Fruit fly (Drosophila melanogaster): ENCODE data around the gene Dpck.

The Dpck gene

DNA sequence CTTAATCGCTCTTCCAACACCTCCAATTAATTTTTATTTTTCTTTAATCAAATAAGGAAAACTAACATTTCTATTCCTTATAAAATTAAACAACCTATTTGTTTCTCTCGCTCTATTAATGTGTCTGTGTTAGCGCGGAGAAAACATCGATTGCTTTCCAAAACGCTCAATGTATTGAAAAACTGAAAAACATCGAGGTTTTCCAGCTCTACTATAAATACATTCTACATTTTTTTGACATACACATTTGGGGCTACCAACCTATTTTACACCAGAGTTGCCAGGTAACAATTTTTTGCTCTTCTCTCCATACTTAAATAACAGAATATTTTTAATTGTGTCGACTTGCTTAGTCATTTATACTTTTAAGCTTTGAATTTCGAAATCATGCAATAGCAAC lies 9.9 kb downstream of the Dpck start:
- TF ChIP-seq N (GFP tag; optimal IDR thresholded peaks at IDR 0.05) = no peak
- no peak for TF ChIP-seq HLH106 (tag; optimal IDR thresholded peaks at IDR 0.05)
- TF ChIP-seq Mio (GFP tag; optimal IDR thresholded peaks at IDR 0.05) = no peak
- no peak for TF ChIP-seq jim (GFP tag; optimal IDR thresholded peaks at IDR 0.05)
- TF ChIP-seq Abd-B (GFP tag; optimal IDR thresholded peaks at IDR 0.05) = no peak
- TF ChIP-seq Hnf4 (GFP tag; optimal IDR thresholded peaks at IDR 0.05) = no peak
- TF ChIP-seq Myc (optimal IDR thresholded peaks at IDR 0.05) = no peak
- TF ChIP-seq Dfd (GFP tag; optimal IDR thresholded peaks at IDR 0.05) = no peak
- no peak for TF ChIP-seq psq (GFP tag; optimal IDR thresholded peaks at IDR 0.05)
- no peak for TF ChIP-seq br (GFP tag; optimal IDR thresholded peaks at IDR 0.05)
- no peak for TF ChIP-seq OdsH (GFP tag; optimal IDR thresholded peaks at IDR 0.05)
- TF ChIP-seq Vsx2 (GFP tag; optimal IDR thresholded peaks at IDR 0.05; ENCODE audit: partially characterized antibody) = no peak
- TF ChIP-seq CG9705 (GFP tag; optimal IDR thresholded peaks at IDR 0.05) = no peak
- TF ChIP-seq CG32264 (GFP tag; optimal IDR thresholded peaks at IDR 0.05) = no peak
- no peak for TF ChIP-seq rgr (GFP tag; optimal IDR thresholded peaks at IDR 0.05)
- TF ChIP-seq lola (GFP tag; optimal IDR thresholded peaks at IDR 0.05) = no peak
- TF ChIP-seq Sp1 (GFP tag; optimal IDR thresholded peaks at IDR 0.05) = no peak
- TF ChIP-seq dl (GFP tag; optimal IDR thresholded peaks at IDR 0.05; ENCODE audit: insufficient read depth in 1 of 2, partially characterized antibody in 2 of 2) = no peak
- TF ChIP-seq fru (GFP tag; optimal IDR thresholded peaks at IDR 0.05) = no peak
- no peak for TF ChIP-seq woc (GFP tag; optimal IDR thresholded peaks at IDR 0.05)

DNA sequence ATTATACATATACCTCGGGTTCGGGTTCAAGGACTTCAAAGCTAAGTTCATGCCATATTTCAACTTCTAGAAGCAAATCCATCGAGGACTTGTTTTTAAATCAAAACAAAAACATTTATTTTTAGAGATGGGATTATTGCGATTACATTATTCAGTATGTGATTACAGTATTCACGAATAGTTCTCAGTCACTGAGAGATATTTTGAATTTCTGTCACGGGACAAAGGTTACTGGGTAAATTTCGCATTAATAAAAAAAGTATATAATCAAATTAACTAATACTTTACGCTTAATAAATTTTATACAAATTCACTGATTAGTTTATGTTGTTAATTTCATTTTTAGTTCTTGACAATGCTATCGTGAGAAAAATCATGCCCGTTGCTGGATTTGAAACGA lies 11.6 kb downstream of the Dpck start:
- TF ChIP-seq psq (GFP tag; optimal IDR thresholded peaks at IDR 0.05) = no peak
- TF ChIP-seq ey (GFP tag; optimal IDR thresholded peaks at IDR 0.05) = peak; percentile 9
- no peak for TF ChIP-seq pan (optimal IDR thresholded peaks at IDR 0.05)
- no peak for TF ChIP-seq Mio (GFP tag; optimal IDR thresholded peaks at IDR 0.05)
- no peak for TF ChIP-seq h (GFP tag; optimal IDR thresholded peaks at IDR 0.05)
- peak; percentile 46 for TF ChIP-seq HLH106 (tag; optimal IDR thresholded peaks at IDR 0.05)
- TF ChIP-seq sv (GFP tag; optimal IDR thresholded peaks at IDR 0.05) = no peak
- no peak for TF ChIP-seq dsf (GFP tag; optimal IDR thresholded peaks at IDR 0.05; ENCODE audit: borderline replicate concordance)
- peak in 1 of 2 experiments; percentile 18 for TF ChIP-seq foxo (GFP tag; optimal IDR thresholded peaks at IDR 0.05)
- TF ChIP-seq Hnf4 (GFP tag; optimal IDR thresholded peaks at IDR 0.05) = no peak
- peak; percentile 11 for TF ChIP-seq Hr83 (GFP tag; optimal IDR thresholded peaks at IDR 0.05; ENCODE audit: poor library complexity, severe bottlenecking)
- no peak for TF ChIP-seq Dif (GFP tag; optimal IDR thresholded peaks at IDR 0.05; ENCODE audit: partially characterized antibody)
- no peak for TF ChIP-seq GATAd (GFP tag; optimal IDR thresholded peaks at IDR 0.05)
- no peak for TF ChIP-seq br (GFP tag; optimal IDR thresholded peaks at IDR 0.05)
- peak; percentile 10 for TF ChIP-seq woc (GFP tag; optimal IDR thresholded peaks at IDR 0.05)
- no peak for TF ChIP-seq tai (GFP tag; optimal IDR thresholded peaks at IDR 0.05)
- no peak for TF ChIP-seq Jra (GFP tag; optimal IDR thresholded peaks at IDR 0.05)
- no peak for TF ChIP-seq Myc (optimal IDR thresholded peaks at IDR 0.05)
- TF ChIP-seq brk (GFP tag; optimal IDR thresholded peaks at IDR 0.05) = peak; percentile 8
- no peak for TF ChIP-seq N (GFP tag; optimal IDR thresholded peaks at IDR 0.05)
- TF ChIP-seq dmrt93B (GFP tag; optimal IDR thresholded peaks at IDR 0.05) = no peak
- TF ChIP-seq Vsx2 (GFP tag; optimal IDR thresholded peaks at IDR 0.05; ENCODE audit: partially characterized antibody) = no peak
- no peak for TF ChIP-seq lola (GFP tag; optimal IDR thresholded peaks at IDR 0.05)
- no peak for TF ChIP-seq Rel (GFP tag; optimal IDR thresholded peaks at IDR 0.05)
- no peak for TF ChIP-seq Rel (tag; optimal IDR thresholded peaks at IDR 0.05)
- TF ChIP-seq Sp1 (GFP tag; optimal IDR thresholded peaks at IDR 0.05) = no peak

dm6 chr3R:7094368-7094767 lies 12.4 kb downstream of the Dpck start:
- no peak for TF ChIP-seq Dfd (GFP tag; optimal IDR thresholded peaks at IDR 0.05)
- TF ChIP-seq pan (optimal IDR thresholded peaks at IDR 0.05) = no peak
- TF ChIP-seq jim (GFP tag; optimal IDR thresholded peaks at IDR 0.05) = no peak
- TF ChIP-seq Myc (optimal IDR thresholded peaks at IDR 0.05) = peak; percentile 52
